Worm (Caenorhabditis elegans): ENCODE results near the gene F55C5.17.

Gene F55C5.17

ce11 chrV:12291587-12291986, 10.8 kb upstream of the F55C5.17 start, which contains the start of the genes srpa-68 and srh-16 (continued):
- TF ChIP-seq ztf-11 (tag; optimal IDR thresholded peaks at IDR 0.05) (peak; percentile 71 to 80), vab-15 (tag; optimal IDR thresholded peaks at IDR 0.05) (no peak), tbx-2 (tag; optimal IDR thresholded peaks at IDR 0.05) (peak; percentile 93), efl-1 (optimal IDR thresholded peaks at IDR 0.05) (peak; percentile 82 to 99), efl-1 (GFP tag; optimal IDR thresholded peaks at IDR 0.05 in 1 of 2) (peak; percentile 97 to 100), elt-2 (tag; optimal IDR thresholded peaks at IDR 0.05) (peak; percentile 86), zip-4 (GFP tag; optimal IDR thresholded peaks at IDR 0.05) (peak; percentile 86), ceh-63 (GFP tag; optimal IDR thresholded peaks at IDR 0.05) (no peak), isw-1 (GFP tag; IDR thresholded peaks at IDR 0.05) (peak; percentile 88), dpl-1 (GFP tag; optimal IDR thresholded peaks at IDR 0.05) (peak; percentile 98 to 99 (median 99)), mab-9 (GFP tag; IDR thresholded peaks at IDR 0.05) (peak; percentile 87), egl-27 (tag; optimal IDR thresholded peaks at IDR 0.05) (no peak), dsc-1 (tag; optimal IDR thresholded peaks at IDR 0.05) (peak; percentile 94), hlh-17 (GFP tag; optimal IDR thresholded peaks at IDR 0.05; ENCODE audit: borderline replicate concordance) (no peak), hlh-4 (tag; optimal IDR thresholded peaks at IDR 0.05) (peak; percentile 5), ets-5 (GFP tag; IDR thresholded peaks at IDR 0.05) (no peak), nhr-76 (tag; optimal IDR thresholded peaks at IDR 0.05) (no peak), ama-1 (optimal IDR thresholded peaks at IDR 0.05) (peak; percentile 67), lsy-2 (tag; optimal IDR thresholded peaks at IDR 0.05) (peak; percentile 94), nhr-71 (tag; optimal IDR thresholded peaks at IDR 0.05) (peak; percentile 95), sptf-1 (tag; optimal IDR thresholded peaks at IDR 0.05) (no peak), rnt-1 (tag; optimal IDR thresholded peaks at IDR 0.05) (peak; percentile 97), xbp-1 (tag; optimal IDR thresholded peaks at IDR 0.05) (peak; percentile 93), C34B4.2 (tag; optimal IDR thresholded peaks at IDR 0.05) (no peak), lin-13 (GFP tag; optimal IDR thresholded peaks at IDR 0.05) (peak; percentile 73), C16A3.4 (tag; optimal IDR thresholded peaks at IDR 0.05) (peak; percentile 93), nhr-20 (tag; optimal IDR thresholded peaks at IDR 0.05) (peak; percentile 91), zag-1 (tag; optimal IDR thresholded peaks at IDR 0.05) (no peak), ceh-88 (GFP tag; IDR thresholded peaks at IDR 0.05) (peak; percentile 76), nhr-77 (tag; optimal IDR thresholded peaks at IDR 0.05) (peak; percentile 77), ztf-4 (tag; optimal IDR thresholded peaks at IDR 0.05) (peak; percentile 59), lin-15B (tag; optimal IDR thresholded peaks at IDR 0.05) (peak; percentile 70), unc-30 (tag; optimal IDR thresholded peaks at IDR 0.05) (peak; percentile 41), snu-23 (GFP tag; optimal IDR thresholded peaks at IDR 0.05) (peak; percentile 94), skn-1 (tag; optimal IDR thresholded peaks at IDR 0.05) (peak; percentile 90), ceh-8 (GFP tag; optimal IDR thresholded peaks at IDR 0.05) (peak; percentile 89), aha-1 (tag; optimal IDR thresholded peaks at IDR 0.05) (peak; percentile 27)

ce11 chrV:12294091-12294490, 8.2 kb upstream of the F55C5.17 start:
- TF ChIP-seq nhr-71 (tag; optimal IDR thresholded peaks at IDR 0.05), result peak; percentile 44
- TF ChIP-seq unc-30 (tag; optimal IDR thresholded peaks at IDR 0.05), result no peak
- TF ChIP-seq fkh-10 (GFP tag; optimal IDR thresholded peaks at IDR 0.05), result no peak
- TF ChIP-seq blmp-1 (tag; optimal IDR thresholded peaks at IDR 0.05), result peak; percentile 54
- peak; percentile 18 for TF ChIP-seq nhr-20 (tag; optimal IDR thresholded peaks at IDR 0.05)
- TF ChIP-seq grh-1 (GFP tag; IDR thresholded peaks at IDR 0.05), result 0 out of 2 replicates have a peak, but pooled peaks have one; percentile 15
- TF ChIP-seq nhr-85 (tag), result peak; percentile 69
- no peak for TF ChIP-seq sup-37 (GFP tag; optimal IDR thresholded peaks at IDR 0.05)
- no peak for TF ChIP-seq unc-86 (tag; optimal IDR thresholded peaks at IDR 0.05)
- TF ChIP-seq alr-1 (tag; optimal IDR thresholded peaks at IDR 0.05; ENCODE audit: borderline replicate concordance), result no peak
- TF ChIP-seq lsy-2 (tag; optimal IDR thresholded peaks at IDR 0.05), result peak in 1 of 2 experiments; percentile 49
- TF ChIP-seq mef-2 (tag; optimal IDR thresholded peaks at IDR 0.05), result no peak
- TF ChIP-seq skn-1 (tag; optimal IDR thresholded peaks at IDR 0.05), result no peak
- TF ChIP-seq fkh-4 (tag; optimal IDR thresholded peaks at IDR 0.05; ENCODE audit: borderline replicate concordance), result no peak
- TF ChIP-seq tbx-2 (tag; optimal IDR thresholded peaks at IDR 0.05), result peak; percentile 9
- TF ChIP-seq nhr-77 (tag; optimal IDR thresholded peaks at IDR 0.05), result no peak
- no peak for TF ChIP-seq dpl-1 (GFP tag; optimal IDR thresholded peaks at IDR 0.05)
- peak; percentile 4 for TF ChIP-seq nhr-90 (tag; optimal IDR thresholded peaks at IDR 0.05; ENCODE audit: poor library complexity)
- TF ChIP-seq C16A3.4 (tag; optimal IDR thresholded peaks at IDR 0.05), result no peak
- no peak for TF ChIP-seq jun-1 (tag; optimal IDR thresholded peaks at IDR 0.05)
- peak; percentile 42 for TF ChIP-seq lin-14 (GFP tag; optimal IDR thresholded peaks at IDR 0.05)
- no peak for TF ChIP-seq unc-62 (GFP tag; optimal IDR thresholded peaks at IDR 0.05)
- TF ChIP-seq elt-3 (tag; optimal IDR thresholded peaks at IDR 0.05), result peak in 2 of 6 experiments; percentile 58 to 79
- TF ChIP-seq hlh-4 (tag; optimal IDR thresholded peaks at IDR 0.05), result no peak
- TF ChIP-seq ceh-82 (tag; optimal IDR thresholded peaks at IDR 0.05), result no peak
- no peak for TF ChIP-seq zip-4 (GFP tag; optimal IDR thresholded peaks at IDR 0.05)
